Worm (Caenorhabditis elegans) whole organism, late embryonic: ENCODE data around the gene ZK1320.9.

Experiments
- C08G9.2 ChIP-seq: sonication (generic microtip); optimal IDR thresholded peaks from 2 replicates; lab custom pipeline; 2016; ENCODE audit warnings: mild to moderate bottlenecking, missing genetic modification characterization, moderate library complexity, missing compliant biosample characterization
- C38D4.7 ChIP-seq: fragments of 200-800 bp; sonication (Bioruptor generic); optimal IDR thresholded peaks from 2 replicates; lab custom pipeline; 2018; ENCODE audit warnings: mild to moderate bottlenecking, missing genetic modification characterization, moderate library complexity, missing compliant biosample characterization
- K09A11.1 ChIP-seq: sonication (generic microtip); optimal IDR thresholded peaks from 2 replicates; lab custom pipeline; 2017; ENCODE audit warnings: antibody characterized with exemption, mild to moderate bottlenecking, missing genetic modification characterization, missing compliant biosample characterization; ENCODE audit not compliant: insufficient read depth
- T23F11.4 ChIP-seq: fragments of 200-800 bp; sonication (Bioruptor generic); optimal IDR thresholded peaks from 2 replicates; lab custom pipeline; 2018; ENCODE audit warnings: mild to moderate bottlenecking, missing genetic modification characterization, missing compliant biosample characterization
- ahr-1 ChIP-seq: sonication (generic microtip); optimal IDR thresholded peaks from 2 replicates; lab custom pipeline; 2016; ENCODE audit warnings: missing genetic modification characterization, missing compliant biosample characterization
- ama-1 ChIP-seq: fragments of 150-350 bp; optimal IDR thresholded peaks from 2 replicates; lab custom pipeline; 2014
- ceh-14 ChIP-seq: sonication (generic microtip); optimal IDR thresholded peaks from 2 replicates; lab custom pipeline; 2016; ENCODE audit warnings: missing genotype, missing genetic modification characterization, missing compliant biosample characterization
- ceh-18 ChIP-seq: sonication (generic microtip); optimal IDR thresholded peaks from 2 replicates; lab custom pipeline; 2016; ENCODE audit warnings: missing genetic modification characterization, missing compliant biosample characterization
- ceh-19 ChIP-seq: fragments of 200-800 bp; sonication (Bioruptor generic); optimal IDR thresholded peaks from 2 replicates; lab custom pipeline; 2018; ENCODE audit warnings: mild to moderate bottlenecking, missing genetic modification characterization, missing compliant biosample characterization
- ceh-2 ChIP-seq: sonication (generic microtip); optimal IDR thresholded peaks from 2 replicates; lab custom pipeline; 2016; ENCODE audit warnings: missing genotype, missing genetic modification characterization, missing compliant biosample characterization
- ceh-34 ChIP-seq: sonication (generic microtip); optimal IDR thresholded peaks from 2 replicates; lab custom pipeline; 2016; ENCODE audit warnings: mild to moderate bottlenecking, missing genetic modification characterization, missing compliant biosample characterization
- ceh-45 ChIP-seq: fragments of 200-800 bp; sonication (Bioruptor generic); IDR thresholded peaks from 2 replicates; pipeline ENCODE4 v1.3.6; 2022; ENCODE audit warnings: missing genetic modification reagents, missing genetic modification characterization, missing compliant biosample characterization
- ceh-48 ChIP-seq: sonication (generic microtip); optimal IDR thresholded peaks from 2 replicates; lab custom pipeline; 2016; ENCODE audit warnings: missing genetic modification characterization, inconsistent platforms, missing compliant biosample characterization
- ceh-6 ChIP-seq: fragments of 200-800 bp; sonication (Bioruptor generic); optimal IDR thresholded peaks from 2 replicates; lab custom pipeline; 2018; ENCODE audit warnings: mild to moderate bottlenecking, missing genetic modification characterization, missing compliant biosample characterization
- ceh-9 ChIP-seq: sonication (generic microtip); optimal IDR thresholded peaks from 2 replicates; lab custom pipeline; 2016; ENCODE audit warnings: mild to moderate bottlenecking, missing genetic modification characterization, inconsistent platforms, missing compliant biosample characterization
- che-1 ChIP-seq: sonication (generic microtip); optimal IDR thresholded peaks from 2 replicates; lab custom pipeline; 2016; ENCODE audit warnings: mild to moderate bottlenecking, missing genetic modification characterization, missing compliant biosample characterization
- dmd-4 ChIP-seq: sonication (generic microtip); optimal IDR thresholded peaks from 2 replicates; lab custom pipeline; 2016; ENCODE audit warnings: borderline replicate concordance, missing genetic modification characterization, missing compliant biosample characterization
- ets-4 ChIP-seq: sonication (generic microtip); optimal IDR thresholded peaks from 2 replicates; lab custom pipeline; 2016; ENCODE audit warnings: missing genetic modification characterization, missing compliant biosample characterization
- eyg-1 ChIP-seq: sonication (generic microtip); optimal IDR thresholded peaks from 2 replicates; lab custom pipeline; 2016; ENCODE audit warnings: missing genotype, missing genetic modification characterization, missing compliant biosample characterization
- fkh-6 ChIP-seq: sonication (generic microtip); optimal IDR thresholded peaks from 2 replicates; lab custom pipeline; 2016; ENCODE audit warnings: missing genetic modification characterization, missing compliant biosample characterization
- hlh-15 ChIP-seq: sonication (generic microtip); optimal IDR thresholded peaks from 2 replicates; lab custom pipeline; 2016; ENCODE audit warnings: missing genetic modification characterization, missing compliant biosample characterization
- hlh-30 ChIP-seq: sonication (generic microtip); optimal IDR thresholded peaks from 2 replicates; lab custom pipeline; 2017; ENCODE audit warnings: antibody characterized with exemption, missing genetic modification characterization, missing compliant biosample characterization; ENCODE audit not compliant: insufficient read depth
- hlh-8 ChIP-seq: sonication (generic microtip); optimal IDR thresholded peaks from 2 replicates; lab custom pipeline; 2016; ENCODE audit warnings: missing genotype, missing genetic modification characterization, missing compliant biosample characterization
- lin-11 ChIP-seq: fragments of 200-800 bp; sonication (Bioruptor generic); optimal IDR thresholded peaks from 2 replicates; lab custom pipeline; 2018; ENCODE audit warnings: mild to moderate bottlenecking, missing genetic modification characterization, missing compliant biosample characterization
- madf-2 ChIP-seq: sonication (generic microtip); optimal IDR thresholded peaks from 2 replicates; lab custom pipeline; 2017; ENCODE audit warnings: missing genetic modification characterization, missing compliant biosample characterization
- mec-3 ChIP-seq: sonication (generic microtip); optimal IDR thresholded peaks from 2 replicates; lab custom pipeline; 2016; ENCODE audit warnings: borderline replicate concordance, missing genetic modification characterization, missing compliant biosample characterization
- nfya-1 ChIP-seq: sonication (generic microtip); optimal IDR thresholded peaks from 2 replicates; lab custom pipeline; 2017; ENCODE audit warnings: missing genetic modification characterization, mild to moderate bottlenecking, missing compliant biosample characterization, antibody characterized with exemption, moderate library complexity
- nhr-232 ChIP-seq: sonication (generic microtip); optimal IDR thresholded peaks from 2 replicates; lab custom pipeline; 2016; ENCODE audit warnings: missing genetic modification characterization, missing compliant biosample characterization
- pag-3 ChIP-seq: sonication (generic microtip); optimal IDR thresholded peaks from 2 replicates; lab custom pipeline; 2016; ENCODE audit warnings: missing compliant biosample characterization, missing genetic modification characterization, borderline replicate concordance
- pat-9 ChIP-seq: fragments of 200-800 bp; sonication (Bioruptor generic); optimal IDR thresholded peaks from 2 replicates; lab custom pipeline; 2018; ENCODE audit warnings: mild to moderate bottlenecking, missing genetic modification characterization, moderate library complexity, missing compliant biosample characterization
- pax-1 ChIP-seq: fragments of 150-350 bp; optimal IDR thresholded peaks from 2 replicates; lab custom pipeline; 2014; ENCODE audit warnings: missing biosample characterization, missing genetic modification characterization
- pha-2 ChIP-seq: sonication (generic microtip); optimal IDR thresholded peaks from 2 replicates; lab custom pipeline; 2017; ENCODE audit warnings: mild to moderate bottlenecking, missing genetic modification characterization, missing compliant biosample characterization
- pha-4 ChIP-seq: fragments of 150-350 bp; optimal IDR thresholded peaks from 2 replicates; lab custom pipeline; 2018; ENCODE audit warnings: missing biosample characterization, missing genetic modification reagents, missing genetic modification characterization
- pqm-1 ChIP-seq: sonication (generic microtip); optimal IDR thresholded peaks from 2 replicates; lab custom pipeline; 2016; ENCODE audit warnings: missing genetic modification characterization, missing compliant biosample characterization
- pros-1 ChIP-seq: fragments of 150-350 bp; optimal IDR thresholded peaks from 2 replicates; lab custom pipeline; 2014; ENCODE audit warnings: missing biosample characterization, missing genetic modification reagents, missing genetic modification characterization
- ref-2 ChIP-seq: sonication (generic microtip); optimal IDR thresholded peaks from 2 replicates; lab custom pipeline; 2016; ENCODE audit warnings: missing genetic modification characterization, missing compliant biosample characterization
- sdc-2 ChIP-seq: sonication (generic microtip); optimal IDR thresholded peaks from 2 replicates; lab custom pipeline; 2016; ENCODE audit warnings: missing genotype, missing genetic modification characterization, missing compliant biosample characterization
- sox-2 ChIP-seq: fragments of 200-800 bp; sonication (Bioruptor generic); IDR thresholded peaks from 2 replicates; pipeline ENCODE4 v1.3.6; 2022; ENCODE audit warnings: missing genetic modification reagents, missing genetic modification characterization, missing compliant biosample characterization
- sox-4 ChIP-seq: sonication (generic microtip); optimal IDR thresholded peaks from 2 replicates; lab custom pipeline; 2017; ENCODE audit warnings: mild to moderate bottlenecking, missing genetic modification characterization, inconsistent platforms, missing compliant biosample characterization
- syd-9 ChIP-seq: sonication (generic microtip); optimal IDR thresholded peaks from 2 replicates; lab custom pipeline; 2016; ENCODE audit warnings: mild to moderate bottlenecking, missing genetic modification characterization, moderate library complexity, missing compliant biosample characterization
- tbx-2 ChIP-seq: sonication (generic microtip); optimal IDR thresholded peaks from 2 replicates; lab custom pipeline; 2016; ENCODE audit warnings: missing genetic modification characterization, missing compliant biosample characterization
- tbx-7 ChIP-seq: sonication (generic microtip); optimal IDR thresholded peaks from 2 replicates; lab custom pipeline; 2016; ENCODE audit warnings: missing genotype, missing genetic modification characterization, missing compliant biosample characterization
- ttx-3 ChIP-seq: sonication (generic microtip); optimal IDR thresholded peaks from 2 replicates; lab custom pipeline; 2016; ENCODE audit warnings: missing genetic modification reagents, missing genetic modification characterization, missing compliant biosample characterization
- unc-3 ChIP-seq, 2 experiments: fragments of 200-800 bp in 1 of 2; sonication (Bioruptor generic) in 1 of 2; sonication (generic microtip) in 1 of 2; conservative IDR thresholded peaks in 1 of 2; optimal IDR thresholded peaks in 1 of 2; 2 replicates each; pipeline versions ENCODE4 v1.3.6 to Lab custom; 2016 to 2022; ENCODE audit warnings: missing compliant biosample characterization in 2 of 2, missing genetic modification characterization in 2 of 2, missing genetic modification reagents in 1 of 2
- unc-42 ChIP-seq: sonication (generic microtip); optimal IDR thresholded peaks from 2 replicates; lab custom pipeline; 2016; ENCODE audit warnings: missing genotype, missing genetic modification characterization, missing compliant biosample characterization
- unc-86 ChIP-seq: sonication (generic microtip); optimal IDR thresholded peaks from 2 replicates; lab custom pipeline; 2016; ENCODE audit warnings: missing genetic modification characterization, missing compliant biosample characterization
- zip-5 ChIP-seq: sonication (generic microtip); optimal IDR thresholded peaks from 2 replicates; lab custom pipeline; 2016; ENCODE audit warnings: missing genetic modification characterization, missing compliant biosample characterization
- ztf-16 ChIP-seq: sonication (generic microtip); optimal IDR thresholded peaks from 2 replicates; lab custom pipeline; 2017; ENCODE audit warnings: missing genetic modification characterization, missing compliant biosample characterization

The ZK1320.9 gene

ce11 chrII:9646928-9647838, 39.3 kb downstream of the ZK1320.9 start, which contains the start of gene sqv-8:
Gene sqv-8 (plus strand): TSS chrII:9646978.
- TF ChIP-seq hlh-30 (tag; lab: Kevin White, UChicago): peak; percentile 87
- TF ChIP-seq ceh-48: peak; percentile 46
- TF ChIP-seq unc-3 (GFP tag; conservative IDR thresholded peaks at IDR 0.05; lab: Robert Waterston, UW): no peak
- no peak for TF ChIP-seq unc-3 (tag; optimal IDR thresholded peaks at IDR 0.05; lab: Kevin White, UChicago)

- no peak for TF ChIP-seq ceh-9 (tag; lab: Kevin White, UChicago)
- TF ChIP-seq pag-3 (tag; lab: Kevin White, UChicago): no peak
- TF ChIP-seq hlh-8 (tag; lab: Kevin White, UChicago): no peak
- TF ChIP-seq ceh-45 (GFP tag; lab: Robert Waterston, UW): no peak
- no peak for TF ChIP-seq unc-3 (GFP tag; conservative IDR thresholded peaks at IDR 0.05; lab: Robert Waterston, UW)
- no peak for TF ChIP-seq unc-3 (tag; optimal IDR thresholded peaks at IDR 0.05; lab: Kevin White, UChicago)
- no peak for TF ChIP-seq ahr-1 (tag; lab: Kevin White, UChicago)
- TF ChIP-seq hlh-15: no peak
- no peak for TF ChIP-seq eyg-1
- peak; percentile 37 for TF ChIP-seq ceh-6 (GFP tag; lab: Kevin White, UChicago)
- TF ChIP-seq tbx-2 (tag; lab: Kevin White, UChicago): peak; percentile 66
- no peak for TF ChIP-seq T23F11.4
- TF ChIP-seq pha-4: no peak
- no peak for TF ChIP-seq zip-5 (tag; lab: Kevin White, UChicago)
- peak; percentile 19 for TF ChIP-seq unc-42 (tag; lab: Kevin White, UChicago)
- TF ChIP-seq ref-2 (tag; lab: Kevin White, UChicago): peak; percentile 72
- no peak for TF ChIP-seq pax-1
- no peak for TF ChIP-seq pat-9 (tag; lab: Kevin White, UChicago)
- peak; percentile 3 for TF ChIP-seq pha-2 (tag; lab: Kevin White, UChicago)
- no peak for TF ChIP-seq sox-4
- no peak for TF ChIP-seq lin-11
- peak; percentile 58 for TF ChIP-seq dmd-4 (tag; lab: Kevin White, UChicago)
- no peak for TF ChIP-seq tbx-7
- no peak for TF ChIP-seq unc-86 (tag; lab: Kevin White, UChicago)
- peak; percentile 76 for TF ChIP-seq ceh-34 (tag; lab: Kevin White, UChicago)
- peak; percentile 13 for TF ChIP-seq sdc-2 (tag; lab: Kevin White, UChicago)
- TF ChIP-seq C08G9.2: peak; percentile 47
- TF ChIP-seq ceh-2: peak; percentile 45
- no peak for TF ChIP-seq pqm-1 (tag; lab: Kevin White, UChicago)
- TF ChIP-seq ceh-18: peak; percentile 56
- TF ChIP-seq C38D4.7 (GFP tag; lab: Kevin White, UChicago): no peak
- peak; percentile 47 for TF ChIP-seq ceh-14
- TF ChIP-seq ets-4 (tag; lab: Kevin White, UChicago): peak; percentile 18
- TF ChIP-seq sox-2: no peak
- no peak for TF ChIP-seq ttx-3 (tag; lab: Kevin White, UChicago)
- TF ChIP-seq syd-9 (tag; lab: Kevin White, UChicago): peak; percentile 46
- TF ChIP-seq mec-3 (tag; lab: Kevin White, UChicago): no peak
- TF ChIP-seq ceh-19 (GFP tag; lab: Kevin White, UChicago): no peak
- TF ChIP-seq che-1 (tag; lab: Kevin White, UChicago): no peak
- no peak for TF ChIP-seq ztf-16 (tag; lab: Kevin White, UChicago)
- no peak for TF ChIP-seq nhr-232 (tag; lab: Kevin White, UChicago)
- TF ChIP-seq ama-1 (lab: Kevin White, UChicago): no peak
- TF ChIP-seq K09A11.1 (tag; lab: Kevin White, UChicago): peak; percentile 31
- no peak for TF ChIP-seq madf-2 (tag; lab: Kevin White, UChicago)
- no peak for TF ChIP-seq fkh-6 (tag; lab: Kevin White, UChicago)
- peak; percentile 89 for TF ChIP-seq nfya-1 (tag; lab: Kevin White, UChicago)
- peak; percentile 78 for TF ChIP-seq pros-1 (tag; lab: Kevin White, UChicago)
These were observed 40.4 kb downstream of the ZK1320.9 start for ce11 chrII:9646122-9646555.
